Worm (Caenorhabditis elegans) whole organism, L2 larva: Measurements from ENCODE around the gene F29A7.6.

Experiments
- ceh-82 ChIP-seq: fragments of 150-350 bp; optimal IDR thresholded peaks from 2 replicates; lab custom pipeline; 2014; ENCODE audit warnings: missing biosample characterization, missing genetic modification characterization
- lsy-2 ChIP-seq, 2 experiments: fragments of 150-350 bp in 1 of 2; sonication (generic microtip) in 1 of 2; optimal IDR thresholded peaks; 2 replicates each; lab custom pipeline; 2014 to 2017; ENCODE audit warnings: missing biosample characterization in 2 of 2, missing genetic modification characterization in 2 of 2
- nhr-77 ChIP-seq: fragments of 150-350 bp; optimal IDR thresholded peaks from 2 replicates; lab custom pipeline; 2014; ENCODE audit warnings: missing biosample characterization, missing genetic modification characterization

DNA sequence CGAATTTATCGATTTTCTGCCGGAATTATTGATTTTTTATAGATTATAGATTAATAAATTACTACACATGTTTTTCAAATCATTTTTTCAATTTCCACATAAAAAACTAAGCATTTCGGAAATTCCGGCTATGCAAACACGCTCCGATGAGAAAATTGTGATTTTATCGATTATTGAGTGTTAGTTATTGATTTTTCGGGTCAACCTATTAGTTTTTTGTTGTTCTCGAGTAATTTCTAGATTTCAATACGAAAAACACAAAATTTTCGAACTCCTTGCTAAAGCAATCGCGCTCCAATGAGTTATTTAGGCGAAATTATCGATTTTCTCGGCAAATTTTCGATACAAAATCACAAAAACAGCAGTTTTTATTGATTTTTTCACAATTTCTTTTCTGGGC is 43.0 kb upstream of the F29A7.6 start:
- no peak for TF ChIP-seq lsy-2 (tag; optimal IDR thresholded peaks at IDR 0.05; lab: Kevin White, UChicago)
- TF ChIP-seq ceh-82, result no peak
- TF ChIP-seq nhr-77, result no peak
